Worm (Caenorhabditis elegans) whole organism, early embryonic: ENCODE results near the gene bigr-1.

Experiments
- B0310.2 ChIP-seq: sonication (generic microtip); optimal IDR thresholded peaks from 2 replicates; lab custom pipeline; 2016; ENCODE audit warnings: mild to moderate bottlenecking, missing genetic modification characterization, missing compliant biosample characterization
- F13C5.2 ChIP-seq: sonication (generic microtip); optimal IDR thresholded peaks from 2 replicates; lab custom pipeline; 2017; ENCODE audit warnings: mild to moderate bottlenecking, missing genetic modification characterization, inconsistent platforms, missing compliant biosample characterization
- aly-1 ChIP-seq: sonication (generic microtip); optimal IDR thresholded peaks from 2 replicates; lab custom pipeline; 2016; ENCODE audit warnings: missing genetic modification characterization, missing compliant biosample characterization
- ama-1 ChIP-seq: fragments of 150-350 bp; optimal IDR thresholded peaks from 2 replicates; lab custom pipeline; 2014
- ets-7 ChIP-seq: sonication (generic microtip); optimal IDR thresholded peaks from 2 replicates; lab custom pipeline; 2016; ENCODE audit warnings: missing genotype, missing genetic modification characterization, missing compliant biosample characterization
- hmg-4 ChIP-seq: fragments of 200-800 bp; sonication (Bioruptor generic); optimal IDR thresholded peaks from 2 replicates; lab custom pipeline; 2018; ENCODE audit warnings: mild to moderate bottlenecking, missing genetic modification characterization, missing compliant biosample characterization
- hnd-1 ChIP-seq: sonication (generic microtip); optimal IDR thresholded peaks from 2 replicates; lab custom pipeline; 2016; ENCODE audit warnings: missing genetic modification characterization, missing compliant biosample characterization
- pes-1 ChIP-seq: fragments of 200-800 bp; sonication (Bioruptor generic); IDR thresholded peaks from 2 replicates; pipeline ENCODE4 v1.3.6; 2022; ENCODE audit warnings: missing genetic modification reagents, missing genetic modification characterization, missing compliant biosample characterization
- scrt-1 ChIP-seq: fragments of 200-800 bp; sonication (Bioruptor generic); IDR thresholded peaks from 2 replicates; pipeline ENCODE4 v1.3.6; 2022; ENCODE audit warnings: missing genetic modification characterization, missing compliant biosample characterization
- sea-1 ChIP-seq: fragments of 200-800 bp; sonication (Bioruptor generic); conservative IDR thresholded peaks from 2 replicates; pipeline ENCODE4 v1.3.6; 2022; ENCODE audit warnings: missing genetic modification characterization, missing compliant biosample characterization
- tbx-11 ChIP-seq: fragments of 200-800 bp; sonication (Bioruptor generic); IDR thresholded peaks from 2 replicates; pipeline ENCODE4 v1.3.6; 2022; ENCODE audit warnings: missing genetic modification characterization, missing compliant biosample characterization
- tbx-37 ChIP-seq: fragments of 200-800 bp; sonication (Bioruptor generic); conservative IDR thresholded peaks from 2 replicates; pipeline ENCODE4 v1.3.6; 2022; ENCODE audit warnings: missing genetic modification reagents, missing genetic modification characterization, missing compliant biosample characterization
- tra-4 ChIP-seq: sonication (generic microtip); optimal IDR thresholded peaks from 2 replicates; lab custom pipeline; 2017; ENCODE audit warnings: missing genetic modification characterization, missing compliant biosample characterization

ce11 chrII:11153800-11154199, 27.7 kb upstream of the bigr-1 start:
- no peak for TF ChIP-seq F13C5.2 (tag; lab: Kevin White, UChicago)
- no peak for TF ChIP-seq ama-1 (lab: Kevin White, UChicago)
- TF ChIP-seq tbx-37 (GFP tag; lab: Robert Waterston, UW) = no peak
- no peak for TF ChIP-seq hnd-1 (tag; lab: Kevin White, UChicago)
- TF ChIP-seq sea-1 (GFP tag; lab: Robert Waterston, UW) = no peak
- no peak for TF ChIP-seq ets-7 (tag; lab: Kevin White, UChicago)
- TF ChIP-seq scrt-1 (GFP tag; lab: Robert Waterston, UW) = no peak
- no peak for TF ChIP-seq tbx-11
- no peak for TF ChIP-seq hmg-4 (GFP tag; lab: Kevin White, UChicago)
- TF ChIP-seq tra-4 (tag; lab: Kevin White, UChicago) = no peak
- no peak for TF ChIP-seq B0310.2 (tag; lab: Kevin White, UChicago)
- TF ChIP-seq aly-1 (tag; lab: Kevin White, UChicago) = no peak
- TF ChIP-seq pes-1 (GFP tag; lab: Robert Waterston, UW) = no peak
